Worm (Caenorhabditis elegans): Measurements from ENCODE around the gene snt-5.

- TF ChIP-seq cog-1 (tag; optimal IDR thresholded peaks at IDR 0.05): no peak
- no peak for TF ChIP-seq ref-1 (GFP tag; conservative IDR thresholded peaks at IDR 0.05)
These were observed 30.7 kb upstream of the snt-5 start, which contains the start of gene cnc-11 for ce11 chrV:1442042-1442441.

All from whole organism, midembryonic.